Fruit fly (Drosophila melanogaster): Measurements from ENCODE around the gene CG2150.
A peak's percentile ranks its signal among the peaks of the same experiment; 100 is the strongest.

Gene CG2150

dm6 chr3R:31724136-31724535, 40.4 kb downstream of the CG2150 start (continued):
- TF ChIP-seq cg (GFP tag; optimal IDR thresholded peaks at IDR 0.05), result no peak
- TF ChIP-seq CG8281 (tag; optimal IDR thresholded peaks at IDR 0.05), result no peak
- no peak for TF ChIP-seq dpn (GFP tag; optimal IDR thresholded peaks at IDR 0.05)
- TF ChIP-seq Ssrp (tag; optimal IDR thresholded peaks at IDR 0.05), result peak; percentile 2
- TF ChIP-seq dm (GFP tag; optimal IDR thresholded peaks at IDR 0.05), result no peak
- TF ChIP-seq CG13894 (tag; optimal IDR thresholded peaks at IDR 0.05), result no peak
- no peak for TF ChIP-seq CG8388 (GFP tag; optimal IDR thresholded peaks at IDR 0.05)
- no peak for TF ChIP-seq CG6654 (GFP tag; optimal IDR thresholded peaks at IDR 0.05)
- peak; percentile 12 for TF ChIP-seq CG30403 (GFP tag; optimal IDR thresholded peaks at IDR 0.05)
- no peak for TF ChIP-seq CG2202 (tag; optimal IDR thresholded peaks at IDR 0.05)
- no peak for TF ChIP-seq CG14710 (tag; optimal IDR thresholded peaks at IDR 0.05)
- no peak for TF ChIP-seq pum (GFP tag; optimal IDR thresholded peaks at IDR 0.05)
- peak; percentile 6 for TF ChIP-seq CG7556 (GFP tag; optimal IDR thresholded peaks at IDR 0.05)
- TF ChIP-seq CG11560 (tag; IDR thresholded peaks at IDR 0.05), result no peak
- no peak for TF ChIP-seq CG2129 (GFP tag; IDR thresholded peaks at IDR 0.05; ENCODE audit: partially characterized antibody)
- TF ChIP-seq cas (GFP tag; IDR thresholded peaks at IDR 0.05), result no peak
- no peak for TF ChIP-seq ap (GFP tag; IDR thresholded peaks at IDR 0.05)
- TF ChIP-seq HmgZ (tag; optimal IDR thresholded peaks at IDR 0.05), result no peak
- TF ChIP-seq CG6175 (GFP tag; IDR thresholded peaks at IDR 0.05), result no peak
- TF ChIP-seq CG1832 (GFP tag; optimal IDR thresholded peaks at IDR 0.05), result no peak
- no peak for TF ChIP-seq CG12219 (GFP tag; optimal IDR thresholded peaks at IDR 0.05)
- no peak for TF ChIP-seq Xrp1 (GFP tag; IDR thresholded peaks at IDR 0.05)
- no peak for TF ChIP-seq chn (GFP tag; optimal IDR thresholded peaks at IDR 0.05)
- TF ChIP-seq Hr39 (optimal IDR thresholded peaks at IDR 0.05), result no peak
- no peak for TF ChIP-seq CG12942 (GFP tag; optimal IDR thresholded peaks at IDR 0.05)
- no peak for TF ChIP-seq corto (GFP tag; optimal IDR thresholded peaks at IDR 0.05)
- TF ChIP-seq Ets97D (GFP tag; optimal IDR thresholded peaks at IDR 0.05), result no peak
- peak; percentile 62 for TF ChIP-seq grau (tag; optimal IDR thresholded peaks at IDR 0.05)
- TF ChIP-seq Rx (GFP tag; IDR thresholded peaks at IDR 0.05), result no peak
- TF ChIP-seq CG7839 (tag; optimal IDR thresholded peaks at IDR 0.05), result peak; percentile 1
- TF ChIP-seq CG17361 (GFP tag; IDR thresholded peaks at IDR 0.05), result no peak
- no peak for TF ChIP-seq CG17802 (tag; optimal IDR thresholded peaks at IDR 0.05)
- no peak for TF ChIP-seq CG10274 (GFP tag; optimal IDR thresholded peaks at IDR 0.05)
- no peak for TF ChIP-seq hth (optimal IDR thresholded peaks at IDR 0.05)
- TF ChIP-seq dmrt11E (tag; optimal IDR thresholded peaks at IDR 0.05), result peak; percentile 25
- no peak for TF ChIP-seq dmrt99B (tag; optimal IDR thresholded peaks at IDR 0.05)
- peak; percentile 9 for TF ChIP-seq shn (GFP tag; optimal IDR thresholded peaks at IDR 0.05)
- TF ChIP-seq B-H2 (GFP tag; optimal IDR thresholded peaks at IDR 0.05), result no peak
- no peak for TF ChIP-seq Dek (tag; optimal IDR thresholded peaks at IDR 0.05)
- TF ChIP-seq CG6854 (GFP tag; optimal IDR thresholded peaks at IDR 0.05), result no peak
- no peak for TF ChIP-seq ftz-f1 (GFP tag; optimal IDR thresholded peaks at IDR 0.05)
- TF ChIP-seq so (GFP tag; IDR thresholded peaks at IDR 0.05), result no peak
- no peak for TF ChIP-seq CG4730 (GFP tag; IDR thresholded peaks at IDR 0.05)
- TF ChIP-seq CG1647 (GFP tag; optimal IDR thresholded peaks at IDR 0.05), result no peak
- no peak for TF ChIP-seq CHES-1-like (GFP tag; optimal IDR thresholded peaks at IDR 0.05)
- TF ChIP-seq aop (GFP tag; IDR thresholded peaks at IDR 0.05), result no peak
- peak in 1 of 2 experiments; percentile 25 for TF ChIP-seq chif (GFP tag; optimal IDR thresholded peaks at IDR 0.05)

All from whole organism, embryonic.